Worm (Caenorhabditis elegans): ENCODE data around the gene C16D9.6.

ce11 chrV:8297504-8297903, 47.4 kb upstream of the C16D9.6 start, which contains the start of gene W02D7.4:
- no peak for TF ChIP-seq hnd-1 (tag; optimal IDR thresholded peaks at IDR 0.05)
- TF ChIP-seq hmbx-1 (tag; optimal IDR thresholded peaks at IDR 0.05): no peak
- TF ChIP-seq ama-1 (optimal IDR thresholded peaks at IDR 0.05): no peak
- no peak for TF ChIP-seq tbx-11 (GFP tag; IDR thresholded peaks at IDR 0.05)
- TF ChIP-seq hmg-4 (GFP tag; optimal IDR thresholded peaks at IDR 0.05): no peak
- no peak for TF ChIP-seq flt-1 (GFP tag; IDR thresholded peaks at IDR 0.05)
- TF ChIP-seq ceh-36 (tag; optimal IDR thresholded peaks at IDR 0.05): no peak
- no peak for TF ChIP-seq ets-7 (tag; optimal IDR thresholded peaks at IDR 0.05)
- no peak for TF ChIP-seq B0310.2 (tag; optimal IDR thresholded peaks at IDR 0.05)
- TF ChIP-seq tbx-37 (GFP tag; conservative IDR thresholded peaks at IDR 0.05): no peak
- TF ChIP-seq aly-1 (tag; optimal IDR thresholded peaks at IDR 0.05): no peak
- no peak for TF ChIP-seq sea-1 (GFP tag; conservative IDR thresholded peaks at IDR 0.05)
- TF ChIP-seq pes-1 (GFP tag; IDR thresholded peaks at IDR 0.05): no peak

Data from whole organism, early embryonic.